Fruit fly (Drosophila melanogaster) whole organism, embryonic: ENCODE measurements around the gene CG31883.

Source experiments
- ATbp ChIP-seq: fragments of 200-800 bp; sonication (Bioruptor generic); optimal IDR thresholded peaks from 2 replicates; lab custom pipeline; 2017; ENCODE audit warnings: missing biosample characterization, mild to moderate bottlenecking, missing genetic modification characterization, missing genetic modification reagents
- Asciz ChIP-seq: fragments of 200-800 bp; sonication (Bioruptor generic); optimal IDR thresholded peaks from 2 replicates; lab custom pipeline; 2017; ENCODE audit warnings: missing biosample characterization, mild to moderate bottlenecking, missing genetic modification characterization, missing genetic modification reagents
- Awh ChIP-seq: fragments of 200-800 bp; sonication (Bioruptor generic); IDR thresholded peaks from 2 replicates; pipeline ENCODE4, ENCODE4 v1.3.6; 2022; ENCODE audit warnings: missing biosample characterization, missing genetic modification characterization
- Bdp1 ChIP-seq: fragments of 200-800 bp; sonication (Bioruptor generic); optimal IDR thresholded peaks from 3 replicates; lab custom pipeline; 2016; ENCODE audit warnings: missing biosample characterization, missing genetic modification characterization
- CG1024 ChIP-seq: fragments of 200-800 bp; sonication (Bioruptor generic); IDR thresholded peaks from 2 replicates; pipeline ENCODE4 v1.3.6; 2022; ENCODE audit warnings: missing biosample characterization, missing genetic modification characterization
- CG11398 ChIP-seq: fragments of 200-800 bp; sonication (Bioruptor generic); optimal IDR thresholded peaks from 2 replicates; lab custom pipeline; 2016; ENCODE audit warnings: missing biosample characterization, missing genetic modification characterization
- CG12071 ChIP-seq: fragments of 200-800 bp; sonication (Bioruptor generic); optimal IDR thresholded peaks from 3 replicates; lab custom pipeline; 2018; ENCODE audit warnings: missing biosample characterization, mild to moderate bottlenecking, missing genetic modification characterization
- CG12299 ChIP-seq: fragments of 200-800 bp; sonication (Bioruptor generic); optimal IDR thresholded peaks from 2 replicates; lab custom pipeline; 2018; ENCODE audit warnings: missing biosample characterization, mild to moderate bottlenecking, missing genetic modification characterization
- CG12769 ChIP-seq: fragments of 200-800 bp; sonication (Bioruptor generic); optimal IDR thresholded peaks from 2 replicates; lab custom pipeline; 2019; ENCODE audit warnings: missing biosample characterization, mild to moderate bottlenecking, missing genetic modification characterization, moderate library complexity
- CG13287 ChIP-seq: fragments of 200-800 bp; sonication (Bioruptor generic); IDR thresholded peaks from 2 replicates; pipeline ENCODE4 v1.3.6; 2022; ENCODE audit warnings: missing biosample characterization, missing genetic modification characterization; ENCODE audit not compliant: partially characterized antibody
- CG1529 ChIP-seq: fragments of 200-800 bp; sonication (Bioruptor generic); optimal IDR thresholded peaks from 3 replicates; lab custom pipeline; 2018; ENCODE audit warnings: missing biosample characterization, missing genetic modification characterization
- CG17328 ChIP-seq: fragments of 200-800 bp; sonication (Bioruptor generic); IDR thresholded peaks from 2 replicates; pipeline ENCODE4 v1.3.6; 2022; ENCODE audit warnings: missing biosample characterization, missing genetic modification characterization
- CG17361 ChIP-seq: fragments of 200-800 bp; sonication (Bioruptor generic); IDR thresholded peaks from 3 replicates; pipeline ENCODE4 v1.3.6; 2022; ENCODE audit warnings: missing biosample characterization, missing genetic modification characterization
- CG3726 ChIP-seq: fragments of 200-800 bp; sonication (Bioruptor generic); IDR thresholded peaks from 3 replicates; pipeline ENCODE4, ENCODE4 v1.3.6; 2022; ENCODE audit warnings: missing biosample characterization, missing genetic modification characterization
- CG4360 ChIP-seq: fragments of 200-800 bp; sonication (Bioruptor generic); IDR thresholded peaks from 2 replicates; pipeline ENCODE4 v1.3.6; 2022; ENCODE audit warnings: missing biosample characterization, missing genetic modification characterization
- CG6813 ChIP-seq: fragments of 200-800 bp; sonication (Bioruptor generic); optimal IDR thresholded peaks from 2 replicates; lab custom pipeline; 2017; ENCODE audit warnings: missing biosample characterization, missing genetic modification characterization, mild to moderate bottlenecking, moderate library complexity, missing genetic modification reagents
- CG8359 ChIP-seq: fragments of 200-800 bp; sonication (Bioruptor generic); optimal IDR thresholded peaks from 2 replicates; lab custom pipeline; 2017; ENCODE audit warnings: missing biosample characterization, mild to moderate bottlenecking, missing genetic modification characterization, borderline replicate concordance
- CG9437 ChIP-seq: fragments of 200-800 bp; sonication (Bioruptor generic); optimal IDR thresholded peaks from 2 replicates; lab custom pipeline; 2018; ENCODE audit warnings: missing biosample characterization, mild to moderate bottlenecking, missing genetic modification characterization
- D ChIP-seq, 2 experiments: fragments of 200-800 bp in 1 of 2; fragments of >200 bp in 1 of 2; sonication (Bioruptor generic) in 1 of 2; optimal IDR thresholded peaks; 2 replicates in 1 of 2; 3 replicates in 1 of 2; lab custom pipeline; 2017; ENCODE audit warnings: mild to moderate bottlenecking in 1 of 2, missing biosample characterization in 1 of 2, missing genetic modification characterization in 1 of 2, missing genetic modification reagents in 1 of 2
- E2f2 ChIP-seq: fragments of 200-800 bp; sonication (Bioruptor generic); IDR thresholded peaks from 2 replicates; pipeline ENCODE4 v1.3.6; 2022; ENCODE audit warnings: missing biosample characterization, missing genetic modification characterization
- HLH54F ChIP-seq: fragments of 200-800 bp; sonication (Bioruptor generic); optimal IDR thresholded peaks from 3 replicates; lab custom pipeline; 2016; ENCODE audit warnings: missing biosample characterization, missing genetic modification characterization
- Jarid2 ChIP-seq: fragments of 200-800 bp; sonication (Bioruptor generic); optimal IDR thresholded peaks from 3 replicates; lab custom pipeline; 2017; ENCODE audit warnings: mild to moderate bottlenecking, missing biosample characterization, missing genetic modification reagents, missing genetic modification characterization
- MBD-R2 ChIP-seq: fragments of 200-800 bp; sonication (Bioruptor generic); IDR thresholded peaks from 2 replicates; pipeline ENCODE4 v1.3.6; 2022; ENCODE audit warnings: missing biosample characterization, missing genetic modification characterization
- MTF-1 ChIP-seq: fragments of 200-800 bp; sonication (Bioruptor generic); optimal IDR thresholded peaks from 2 replicates; lab custom pipeline; 2018; ENCODE audit warnings: missing biosample characterization, mild to moderate bottlenecking, missing genetic modification characterization, borderline replicate concordance
- Trl ChIP-seq, 3 experiments: fragments of >200 bp in 2 of 3; fragments of 200-800 bp in 1 of 3; sonication (Bioruptor generic) in 1 of 3; optimal IDR thresholded peaks; 2 replicates in 1 of 3; 3 replicates in 2 of 3; lab custom pipeline; 2016 to 2017; ENCODE audit warnings: missing biosample characterization in 1 of 3, missing genetic modification characterization in 1 of 3
- Xrp1 ChIP-seq: fragments of 200-800 bp; sonication (Bioruptor generic); IDR thresholded peaks from 2 replicates; pipeline ENCODE4 v1.3.6; 2022; ENCODE audit warnings: missing biosample characterization, missing genetic modification characterization
- bcd ChIP-seq: fragments of 200-800 bp; sonication (Bioruptor generic); optimal IDR thresholded peaks from 2 replicates; lab custom pipeline; 2017; ENCODE audit warnings: missing biosample characterization, mild to moderate bottlenecking, missing genetic modification characterization
- bowl ChIP-seq: fragments of 200-800 bp; sonication (Bioruptor generic); IDR thresholded peaks from 2 replicates; pipeline ENCODE4 v1.3.6; 2022; ENCODE audit warnings: missing biosample characterization, missing genetic modification characterization
- bsh ChIP-seq, 2 experiments: fragments of 200-800 bp; sonication (Bioruptor generic); optimal IDR thresholded peaks; 2 replicates each; lab custom pipeline; 2017 to 2018; ENCODE audit warnings: mild to moderate bottlenecking in 2 of 2, missing biosample characterization in 2 of 2, missing genetic modification characterization in 2 of 2, moderate library complexity in 1 of 2
- cas ChIP-seq: fragments of 200-800 bp; sonication (Bioruptor generic); IDR thresholded peaks from 2 replicates; pipeline ENCODE4 v1.3.6; 2022; ENCODE audit warnings: missing biosample characterization, missing genetic modification characterization
- dysf ChIP-seq: fragments of 200-800 bp; sonication (Bioruptor generic); IDR thresholded peaks from 3 replicates; pipeline ENCODE4 v1.3.6; 2022; ENCODE audit warnings: missing biosample characterization, missing genetic modification characterization
- eve ChIP-seq, 2 experiments: fragments of >200 bp; optimal IDR thresholded peaks; 2 replicates each; lab custom pipeline; 2017; ENCODE audit warnings: missing biosample characterization in 2 of 2, missing genetic modification characterization in 2 of 2
- fd64A ChIP-seq: fragments of 200-800 bp; sonication (Bioruptor generic); optimal IDR thresholded peaks from 3 replicates; lab custom pipeline; 2018; ENCODE audit warnings: missing biosample characterization, mild to moderate bottlenecking, missing genetic modification characterization
- gce ChIP-seq: fragments of 200-800 bp; sonication (Bioruptor generic); IDR thresholded peaks from 3 replicates; pipeline ENCODE4 v1.3.6; 2022; ENCODE audit warnings: missing biosample characterization, missing genetic modification characterization
- grau ChIP-seq: fragments of 200-800 bp; optimal IDR thresholded peaks from 3 replicates; lab custom pipeline; 2019; ENCODE audit warnings: missing biosample characterization, mild to moderate bottlenecking, missing genetic modification characterization, moderate library complexity
- hb ChIP-seq: fragments of 200-800 bp; sonication (Bioruptor generic); IDR thresholded peaks from 3 replicates; pipeline ENCODE4 v1.3.6; 2022; ENCODE audit warnings: missing biosample characterization, missing genetic modification characterization; ENCODE audit not compliant: partially characterized antibody
- kni ChIP-seq: fragments of 200-800 bp; sonication (Bioruptor generic); optimal IDR thresholded peaks from 3 replicates; lab custom pipeline; 2017; ENCODE audit warnings: mild to moderate bottlenecking, missing biosample characterization, missing genetic modification reagents, missing genetic modification characterization
- mld ChIP-seq: fragments of 200-800 bp; sonication (Bioruptor generic); IDR thresholded peaks from 3 replicates; pipeline ENCODE4 v1.3.6; 2022; ENCODE audit warnings: missing biosample characterization, missing genetic modification characterization; ENCODE audit not compliant: partially characterized antibody
- nerfin-1 ChIP-seq: fragments of 200-800 bp; sonication (Bioruptor generic); optimal IDR thresholded peaks from 3 replicates; lab custom pipeline; 2019; ENCODE audit warnings: missing biosample characterization, mild to moderate bottlenecking, missing genetic modification characterization, moderate library complexity
- sim ChIP-seq: fragments of 200-800 bp; sonication (Bioruptor generic); IDR thresholded peaks from 2 replicates; pipeline ENCODE4 v1.3.6; 2022; ENCODE audit warnings: missing biosample characterization, missing genetic modification characterization
- sna ChIP-seq: fragments of 200-800 bp; sonication (Bioruptor generic); IDR thresholded peaks from 2 replicates; pipeline ENCODE4 v1.3.6; 2022; ENCODE audit warnings: missing biosample characterization, missing genetic modification characterization; ENCODE audit not compliant: partially characterized antibody
- ssp ChIP-seq: fragments of 200-800 bp; sonication (Bioruptor generic); IDR thresholded peaks from 2 replicates; pipeline ENCODE4 v1.3.6; 2022; ENCODE audit warnings: missing biosample characterization, missing genetic modification characterization
- toy ChIP-seq: fragments of 200-800 bp; sonication (Bioruptor generic); IDR thresholded peaks from 2 replicates; pipeline ENCODE4 v1.3.6; 2022; ENCODE audit warnings: missing biosample characterization, missing genetic modification characterization
- tup ChIP-seq: fragments of 200-800 bp; sonication (Bioruptor generic); optimal IDR thresholded peaks from 2 replicates; lab custom pipeline; 2016; ENCODE audit warnings: missing biosample characterization, mild to moderate bottlenecking, missing genetic modification characterization, moderate library complexity
- z ChIP-seq: fragments of 200-800 bp; sonication (Bioruptor generic); IDR thresholded peaks from 3 replicates; pipeline ENCODE4 v1.3.6; 2022; ENCODE audit warnings: missing biosample characterization, missing genetic modification characterization

Gene CG31883

DNA sequence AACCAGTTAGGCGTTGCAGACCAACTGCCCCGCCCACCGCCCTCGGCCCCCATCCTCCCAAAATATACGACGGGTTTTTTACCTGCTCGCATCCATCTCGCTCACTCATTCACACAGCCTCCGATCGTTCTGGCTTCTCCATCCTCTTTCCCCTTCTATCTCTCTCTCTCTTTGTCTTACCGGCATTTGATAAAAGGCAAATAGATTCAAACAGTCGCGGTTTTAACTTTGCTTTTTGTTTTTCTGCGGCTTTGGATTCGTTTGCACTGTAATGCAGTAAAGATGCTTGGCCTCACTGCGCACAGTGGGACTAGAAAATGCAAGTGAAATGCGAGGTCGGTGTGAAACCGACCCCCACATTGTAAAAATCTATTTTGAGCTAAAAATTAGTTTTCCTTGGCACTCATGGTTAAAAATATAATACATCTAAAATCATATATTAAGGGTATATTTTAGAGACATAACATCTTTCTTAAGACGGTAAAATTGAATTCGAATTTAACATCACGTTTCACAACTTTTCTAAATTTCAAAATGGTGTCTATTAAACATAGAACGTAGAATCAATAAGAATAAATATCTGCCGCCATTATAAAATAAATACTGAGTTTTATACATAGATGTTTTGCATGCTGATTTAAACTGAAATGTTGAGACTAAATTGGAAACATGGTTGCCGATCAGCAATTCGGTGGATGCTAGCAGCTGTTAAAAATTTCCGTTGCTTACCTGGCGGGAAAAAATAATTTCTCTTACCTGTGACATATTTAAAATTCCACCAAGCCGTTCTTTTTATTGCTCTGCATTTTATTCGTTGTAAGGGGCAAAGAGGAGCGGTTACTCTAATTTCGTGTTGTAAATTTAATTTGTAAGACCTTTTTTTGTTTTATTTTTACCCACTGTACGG is 31.7 kb upstream of the CG31883 start (continued):
- TF ChIP-seq bowl (GFP tag; lab: Robert Waterston, UW) (no peak), mld (GFP tag; lab: Robert Waterston, UW) (no peak), fd64A (GFP tag; lab: Kevin White, UChicago) (no peak)
- TF ChIP-seq, all 482 proteins: peak for 89

DNA sequence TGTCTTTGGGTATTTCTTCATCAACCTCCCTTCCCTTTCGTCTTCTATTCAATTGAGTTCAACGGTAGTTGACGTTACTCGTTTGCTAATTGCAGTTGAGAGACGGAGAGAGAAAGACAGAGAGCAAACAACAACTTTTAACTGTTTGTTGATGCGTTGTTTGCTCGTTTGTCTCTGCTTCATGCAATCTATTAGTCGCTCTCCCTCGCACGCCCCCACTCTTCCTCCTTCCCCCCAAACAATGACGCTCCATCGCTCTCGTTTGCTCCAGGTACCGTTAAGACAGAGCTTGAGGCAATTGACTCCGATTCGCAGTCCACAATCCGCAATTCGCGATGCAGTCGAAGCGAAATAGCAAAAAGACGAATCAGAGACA is 31.0 kb upstream of the CG31883 start:
- peak in 1 of 2 experiments; percentile 12 for TF ChIP-seq bsh (GFP tag; optimal IDR thresholded peaks at IDR 0.05; lab: Kevin White, UChicago)
- TF ChIP-seq HLH54F (GFP tag; lab: Kevin White, UChicago), result no peak
- no peak for TF ChIP-seq ssp
- TF ChIP-seq Xrp1, result 0 out of 2 replicates have a peak, but pooled peaks have one; percentile 42
- TF ChIP-seq Awh, result 0 out of 2 replicates have a peak, but pooled peaks have one; percentile 27
- peak in 1 of 2 experiments; percentile 10 for TF ChIP-seq Trl (optimal IDR thresholded peaks at IDR 0.05; lab: Kevin White, UChicago)
- peak; percentile 43 for TF ChIP-seq Trl (GFP tag; optimal IDR thresholded peaks at IDR 0.05; lab: Kevin White, UChicago)
- no peak for TF ChIP-seq hb
- TF ChIP-seq CG12071 (GFP tag; lab: Kevin White, UChicago), result peak; percentile 10
- no peak for TF ChIP-seq CG17361 (GFP tag; lab: Robert Waterston, UW)
- TF ChIP-seq ATbp (GFP tag; lab: Kevin White, UChicago), result peak; percentile 42
- TF ChIP-seq CG4360 (GFP tag; lab: Robert Waterston, UW), result peak; percentile 55; the same call in 1 of the 2 replicates
- TF ChIP-seq CG17328 (GFP tag; lab: Robert Waterston, UW), result peak; percentile 34; the same call in 1 of the 2 replicates
- peak; percentile 8 for TF ChIP-seq kni
- 0 out of 3 replicates have a peak, but pooled peaks have one; percentile 9 for TF ChIP-seq gce (GFP tag; lab: Robert Waterston, UW)
- TF ChIP-seq CG13287 (GFP tag; lab: Robert Waterston, UW), result no peak
- TF ChIP-seq bcd (GFP tag; lab: Kevin White, UChicago), result no peak
- TF ChIP-seq CG8359, result peak; percentile 29
- 0 out of 2 replicates have a peak, but pooled peaks have one; percentile 39 for TF ChIP-seq sim
- no peak for TF ChIP-seq CG1529 (GFP tag; lab: Kevin White, UChicago)
- TF ChIP-seq tup, result no peak
- TF ChIP-seq grau (tag; lab: Kevin White, UChicago), result no peak
- no peak for TF ChIP-seq z (GFP tag; lab: Robert Waterston, UW)
- TF ChIP-seq CG6813 (GFP tag; lab: Kevin White, UChicago), result peak; percentile 34
- TF ChIP-seq CG11398, result peak; percentile 27
- no peak for TF ChIP-seq toy
- peak; percentile 43 for TF ChIP-seq Asciz (GFP tag; lab: Kevin White, UChicago)
- no peak for TF ChIP-seq D (optimal IDR thresholded peaks at IDR 0.05; lab: Kevin White, UChicago)
- TF ChIP-seq D (GFP tag; optimal IDR thresholded peaks at IDR 0.05; lab: Kevin White, UChicago), result no peak
- TF ChIP-seq eve (GFP tag; optimal IDR thresholded peaks at IDR 0.05; lab: Kevin White, UChicago), result no peak
- TF ChIP-seq nerfin-1 (tag; lab: Kevin White, UChicago), result no peak
- 0 out of 2 replicates have a peak, but pooled peaks have one; percentile 37 for TF ChIP-seq CG1024 (GFP tag; lab: Robert Waterston, UW)
- no peak for TF ChIP-seq MTF-1
- TF ChIP-seq MBD-R2 (GFP tag; lab: Robert Waterston, UW), result no peak
- TF ChIP-seq CG12299 (tag; lab: Kevin White, UChicago), result no peak
- peak; percentile 15; the same call in 1 of the 2 replicates for TF ChIP-seq E2f2 (GFP tag; lab: Robert Waterston, UW)
- TF ChIP-seq CG9437, result no peak
- no peak for TF ChIP-seq Bdp1 (GFP tag; lab: Kevin White, UChicago)
- peak; percentile 11 for TF ChIP-seq Jarid2 (GFP tag; lab: Kevin White, UChicago)
- no peak for TF ChIP-seq CG12769 (tag; lab: Kevin White, UChicago)
- TF ChIP-seq cas (GFP tag; lab: Robert Waterston, UW), result no peak
- 0 out of 3 replicates have a peak, but pooled peaks have one; percentile 15 for TF ChIP-seq dysf (GFP tag; lab: Robert Waterston, UW)
- no peak for TF ChIP-seq CG3726 (GFP tag; lab: Robert Waterston, UW)
- TF ChIP-seq sna (GFP tag; lab: Robert Waterston, UW), result no peak
